Fruit fly (Drosophila melanogaster) whole organism, adult: ENCODE data around the gene CG13131.
A peak's percentile ranks its signal among the peaks of the same experiment; 100 is the strongest.

Source experiments
- CG11617 ChIP-seq: fragments of 200-800 bp; sonication (Bioruptor generic); optimal IDR thresholded peaks from 2 replicates; lab custom pipeline; 2017; ENCODE audit warnings: mild to moderate bottlenecking, missing biosample characterization, missing genetic modification reagents, missing genetic modification characterization
- CG12768 ChIP-seq: fragments of 200-800 bp; sonication (Bioruptor generic); optimal IDR thresholded peaks from 2 replicates; lab custom pipeline; 2017; ENCODE audit warnings: missing biosample characterization, missing genetic modification characterization, mild to moderate bottlenecking, moderate library complexity, missing genetic modification reagents
- CG14711 ChIP-seq: fragments of 200-800 bp; sonication (Bioruptor generic); optimal IDR thresholded peaks from 2 replicates; lab custom pipeline; 2018; ENCODE audit warnings: missing biosample characterization, mild to moderate bottlenecking, missing genetic modification characterization, moderate library complexity
- CG5204 ChIP-seq: fragments of 200-800 bp; sonication (Bioruptor generic); optimal IDR thresholded peaks from 2 replicates; lab custom pipeline; 2016; ENCODE audit warnings: missing biosample characterization, missing genetic modification characterization
- CG7101 ChIP-seq: fragments of 200-800 bp; sonication (Bioruptor generic); optimal IDR thresholded peaks from 2 replicates; lab custom pipeline; 2018; ENCODE audit warnings: missing biosample characterization, mild to moderate bottlenecking, missing genetic modification characterization, moderate library complexity
- Mnt ChIP-seq: fragments of 200-800 bp; sonication (Bioruptor generic); optimal IDR thresholded peaks from 2 replicates; lab custom pipeline; 2016; ENCODE audit warnings: missing biosample characterization, mild to moderate bottlenecking, missing genetic modification characterization
- bab1 ChIP-seq: fragments of 200-800 bp; sonication (Bioruptor generic); optimal IDR thresholded peaks from 3 replicates; lab custom pipeline; 2019; ENCODE audit warnings: missing biosample characterization, mild to moderate bottlenecking, missing genetic modification characterization, moderate library complexity
- tj ChIP-seq: fragments of 200-800 bp; sonication (Bioruptor generic); optimal IDR thresholded peaks from 3 replicates; lab custom pipeline; 2017; ENCODE audit warnings: missing biosample characterization, mild to moderate bottlenecking, missing genetic modification characterization, moderate library complexity
- toe ChIP-seq: fragments of 200-800 bp; sonication (Bioruptor generic); optimal IDR thresholded peaks from 2 replicates; lab custom pipeline; 2016; ENCODE audit warnings: missing biosample characterization, missing genetic modification characterization

The CG13131 gene

DNA sequence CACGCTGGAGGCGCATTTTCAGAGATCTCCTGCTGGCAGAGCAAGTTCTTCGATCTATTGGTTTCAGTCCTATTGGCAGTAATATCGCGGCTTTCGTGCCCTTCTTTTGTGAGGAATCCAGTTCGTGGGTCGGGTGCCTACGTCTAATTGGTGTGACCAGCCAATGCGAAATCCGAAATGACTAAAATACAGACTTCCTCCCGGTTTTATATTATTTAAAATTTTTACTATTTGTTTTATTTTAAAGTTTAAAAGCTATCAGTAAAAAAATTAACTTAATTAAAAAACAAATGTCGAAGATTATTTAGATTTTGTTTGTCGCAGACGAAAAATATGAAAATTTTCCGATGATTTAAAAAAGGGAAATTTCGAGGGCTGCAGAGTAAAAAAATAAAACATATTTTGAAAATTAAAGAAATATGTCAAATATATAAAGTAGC lies 53.6 kb downstream of the CG13131 start, which contains the start of gene CG5850:
Gene CG5850, minus strand, starts transcription at position 347 of the 440 bp plus-strand sequence.
- TF ChIP-seq Mnt (peak; percentile 15), CG14711 (tag; lab: Kevin White, UChicago) (peak; percentile 16), CG7101 (tag; lab: Kevin White, UChicago) (peak; percentile 47), CG5204 (no peak), bab1 (GFP tag; lab: Kevin White, UChicago) (peak; percentile 71), CG12768 (GFP tag; lab: Kevin White, UChicago) (no peak), tj (GFP tag; lab: Kevin White, UChicago) (no peak), CG11617 (GFP tag; lab: Kevin White, UChicago) (peak; percentile 22), toe (GFP tag; lab: Kevin White, UChicago) (no peak)
